Worm (Caenorhabditis elegans): ENCODE measurements around the gene npr-10.
A peak's percentile ranks its signal among the peaks of the same experiment; 100 is the strongest.

The npr-10 gene

DNA sequence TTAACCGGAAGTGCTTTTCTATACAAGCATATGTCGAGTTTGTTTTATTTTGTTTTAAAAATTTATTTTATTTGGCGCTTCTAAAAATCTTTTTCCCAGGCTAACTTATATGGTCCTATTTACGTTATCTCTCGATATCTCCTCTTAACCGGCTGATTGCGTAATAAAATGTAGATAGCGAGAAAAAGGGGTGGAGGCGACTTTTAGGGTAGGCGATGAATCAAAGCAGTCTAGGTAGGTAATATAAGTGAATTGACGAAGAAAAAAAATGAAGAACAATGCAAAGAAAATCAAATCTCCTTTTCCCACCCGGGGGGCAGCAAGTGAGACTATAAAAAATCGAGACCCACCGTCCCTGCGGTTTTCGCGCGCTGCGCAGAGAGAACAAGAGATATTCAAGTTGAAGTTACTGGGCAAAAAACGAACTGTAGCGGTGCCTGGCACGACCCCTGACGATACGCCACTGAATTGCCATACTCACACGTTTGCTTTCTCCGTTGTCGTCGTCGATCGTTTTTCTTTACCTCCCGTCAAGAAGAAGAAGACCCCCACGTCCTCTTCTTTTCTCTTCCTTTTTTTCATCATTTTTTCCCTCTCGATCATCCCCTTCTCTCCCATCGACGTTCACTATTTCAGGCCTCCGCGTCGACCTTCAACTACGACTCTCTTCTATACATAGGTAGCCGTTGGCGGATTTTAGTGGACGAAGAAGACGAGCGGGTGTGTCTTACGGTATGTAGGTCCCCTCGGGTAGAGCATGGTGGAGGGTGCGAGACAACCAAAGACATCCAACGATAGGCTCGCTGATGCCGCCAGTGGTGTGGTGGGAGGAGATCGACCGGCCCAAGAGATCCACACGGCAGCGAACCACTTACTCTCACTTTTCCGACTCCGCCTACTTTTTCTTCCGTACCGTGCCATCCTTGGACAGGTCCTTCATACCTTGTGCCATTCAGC lies 24.4 kb downstream of the npr-10 start, which contains the start of gene nhr-25:
Gene nhr-25 (plus strand): TSS at position 637 of the 957 bp plus-strand sequence.
- TF ChIP-seq somi-1 (GFP tag; optimal IDR thresholded peaks at IDR 0.05) = no peak
- TF ChIP-seq nhr-90 (tag; optimal IDR thresholded peaks at IDR 0.05) = no peak
- TF ChIP-seq snpc-4 (GFP tag; optimal IDR thresholded peaks at IDR 0.05) = no peak
- no peak for TF ChIP-seq snpc-4 (tag; optimal IDR thresholded peaks at IDR 0.05)
- TF ChIP-seq Y95B8A.8 (GFP tag; IDR thresholded peaks at IDR 0.05) = no peak
- TF ChIP-seq lin-35 (GFP tag; optimal IDR thresholded peaks at IDR 0.05) = no peak
- 0 out of 2 replicates have a peak, but pooled peaks have one; percentile 25 for TF ChIP-seq attf-3 (GFP tag; conservative IDR thresholded peaks at IDR 0.05)
- TF ChIP-seq C06A6.2 (GFP tag; conservative IDR thresholded peaks at IDR 0.05) = no peak
- peak; percentile 54 for TF ChIP-seq zfh-2 (GFP tag; conservative IDR thresholded peaks at IDR 0.05)

DNA sequence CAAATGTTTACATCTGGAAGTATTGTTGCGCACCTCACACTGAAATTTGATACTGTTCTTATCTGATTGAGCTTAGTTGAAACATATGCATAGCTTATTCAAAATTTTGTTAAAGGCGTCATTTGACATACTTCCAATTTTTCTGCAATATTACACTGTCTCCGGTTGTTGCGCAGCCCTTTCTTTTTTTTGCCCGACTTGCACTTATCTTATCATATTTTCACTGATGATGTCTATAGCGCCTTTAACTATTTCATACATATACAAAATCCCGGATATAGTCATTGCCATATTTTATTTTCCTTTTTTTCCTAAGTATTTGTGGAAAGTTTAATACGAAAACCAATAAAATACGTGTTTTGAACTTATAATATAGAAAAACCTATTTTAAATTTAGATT lies 25.8 kb downstream of the npr-10 start:
- TF ChIP-seq tbx-9 (tag; optimal IDR thresholded peaks at IDR 0.05; ENCODE audit: borderline replicate concordance) (no peak), ccch-3 (GFP tag; optimal IDR thresholded peaks at IDR 0.05) (no peak), lsy-27 (tag; optimal IDR thresholded peaks at IDR 0.05; ENCODE audit: borderline replicate concordance, insufficient read depth) (no peak), sdz-38 (tag; optimal IDR thresholded peaks at IDR 0.05) (no peak), K11D2.4 (GFP tag; IDR thresholded peaks at IDR 0.05) (no peak), unc-130 (GFP tag; optimal IDR thresholded peaks at IDR 0.05) (no peak), hlh-26 (GFP tag; conservative IDR thresholded peaks at IDR 0.05) (no peak), aptf-2 (GFP tag; conservative IDR thresholded peaks at IDR 0.05) (no peak), dpff-1 (tag; optimal IDR thresholded peaks at IDR 0.05) (no peak), dpl-1 (GFP tag; optimal IDR thresholded peaks at IDR 0.05) (no peak), athp-1 (tag; optimal IDR thresholded peaks at IDR 0.05) (no peak)

DNA sequence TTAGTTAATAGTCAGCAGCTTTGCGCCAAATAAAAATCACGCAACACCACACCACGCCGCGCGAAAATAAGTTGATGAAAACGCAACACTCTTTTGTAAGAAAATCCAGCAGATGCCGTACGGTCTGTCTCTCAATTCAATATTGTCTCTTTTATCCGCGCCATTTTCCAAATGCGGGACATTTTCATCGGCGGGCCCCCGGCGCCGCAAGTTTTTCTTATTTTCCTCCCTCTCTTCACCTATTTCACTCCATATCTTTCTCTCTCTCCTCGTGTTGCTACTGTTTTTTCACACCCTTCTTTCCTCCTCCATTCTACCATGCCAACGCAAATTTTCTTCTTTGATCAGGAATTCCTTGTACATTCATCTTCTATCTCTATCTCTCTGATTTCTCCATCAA lies 26.2 kb downstream of the npr-10 start:
- TF ChIP-seq let-607 (tag; optimal IDR thresholded peaks at IDR 0.05) = no peak
- no peak for TF ChIP-seq egl-44 (GFP tag; IDR thresholded peaks at IDR 0.05)
- no peak for TF ChIP-seq lsy-27 (tag; optimal IDR thresholded peaks at IDR 0.05; ENCODE audit: borderline replicate concordance, insufficient read depth)
- no peak for TF ChIP-seq ceh-79 (tag; optimal IDR thresholded peaks at IDR 0.05)
- TF ChIP-seq mel-28 (tag; optimal IDR thresholded peaks at IDR 0.05; ENCODE audit: borderline replicate concordance) = no peak
- TF ChIP-seq hmg-1.2 (GFP tag; IDR thresholded peaks at IDR 0.05) = no peak
- TF ChIP-seq madf-8 (GFP tag; conservative IDR thresholded peaks at IDR 0.05) = no peak
- TF ChIP-seq dpl-1 (GFP tag; optimal IDR thresholded peaks at IDR 0.05) = no peak
- TF ChIP-seq aptf-3 (GFP tag; IDR thresholded peaks at IDR 0.05) = no peak
- no peak for TF ChIP-seq snpc-4 (GFP tag; optimal IDR thresholded peaks at IDR 0.05)
- no peak for TF ChIP-seq snpc-4 (tag; optimal IDR thresholded peaks at IDR 0.05)
- no peak for TF ChIP-seq madf-10 (tag; optimal IDR thresholded peaks at IDR 0.05)
- no peak for TF ChIP-seq attf-6 (GFP tag; IDR thresholded peaks at IDR 0.05)
- no peak for TF ChIP-seq ceh-100 (GFP tag; IDR thresholded peaks at IDR 0.05)
- no peak for TF ChIP-seq lin-54 (GFP tag; optimal IDR thresholded peaks at IDR 0.05)
- TF ChIP-seq nhr-27 (tag; optimal IDR thresholded peaks at IDR 0.05) = no peak
- TF ChIP-seq F55B11.4 (tag; optimal IDR thresholded peaks at IDR 0.05; ENCODE audit: borderline replicate concordance, insufficient read depth) = no peak
- TF ChIP-seq lir-1 (GFP tag; conservative IDR thresholded peaks at IDR 0.05) = no peak
- no peak for TF ChIP-seq hmg-20 (GFP tag; IDR thresholded peaks at IDR 0.05)
- no peak for TF ChIP-seq dox-1 (GFP tag; IDR thresholded peaks at IDR 0.05)
- no peak for TF ChIP-seq hlh-26 (GFP tag; conservative IDR thresholded peaks at IDR 0.05)
